Worm (Caenorhabditis elegans) whole organism, mixed stage, embryonic: Measurements from ENCODE around the gene Y32H12A.8.

ENCODE experiments used
- ces-1 ChIP-seq: fragments of 150-350 bp; optimal IDR thresholded peaks from 2 replicates; lab custom pipeline; 2014; ENCODE audit warnings: missing biosample characterization, missing genetic modification reagents, missing genetic modification characterization
- lsy-2 ChIP-seq: fragments of 150-350 bp; optimal IDR thresholded peaks from 2 replicates; lab custom pipeline; 2014; ENCODE audit warnings: missing biosample characterization, missing genetic modification characterization
- mls-2 ChIP-seq: sonication (generic microtip); optimal IDR thresholded peaks from 2 replicates; lab custom pipeline; 2016; ENCODE audit warnings: mild to moderate bottlenecking, missing genetic modification characterization, moderate library complexity, missing compliant biosample characterization

DNA sequence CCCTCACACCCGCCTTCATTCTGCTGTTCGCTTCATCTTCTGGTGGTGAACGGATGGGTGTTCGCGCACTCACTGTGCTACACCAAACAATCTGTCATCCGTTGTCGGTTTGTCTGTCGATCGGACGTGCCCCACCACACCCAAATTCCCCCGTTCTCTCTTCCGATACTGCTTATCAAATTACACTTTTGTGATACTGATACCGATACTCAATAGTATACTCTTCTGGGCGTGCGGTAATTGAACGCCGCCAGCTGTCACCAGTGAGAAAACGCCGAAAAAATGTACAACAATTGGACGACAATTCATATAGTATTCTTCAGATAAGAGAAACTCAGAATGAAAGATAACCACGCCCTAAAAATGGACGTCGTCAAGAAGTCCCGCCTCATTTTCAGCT, 32.2 kb upstream of the Y32H12A.8 start:
- TF ChIP-seq ces-1: no peak
- no peak for TF ChIP-seq mls-2
- TF ChIP-seq lsy-2 (tag; lab: Kevin White, UChicago): no peak
